Fruit fly (Drosophila melanogaster): ENCODE measurements around the gene CG5888.

CG5888 gene

dm6 chr2L:16448451-16449206 lies at the start of gene CG5888 (continued):
- TF ChIP-seq H2.0 (GFP tag; IDR thresholded peaks at IDR 0.05) (peak; percentile 49; the same call in 1 of the 2 replicates), CG30403 (GFP tag; optimal IDR thresholded peaks at IDR 0.05) (peak; percentile 63), NfI (GFP tag; optimal IDR thresholded peaks at IDR 0.05) (peak; percentile 51), CG12236 (GFP tag; optimal IDR thresholded peaks at IDR 0.05) (no peak), crc (GFP tag; optimal IDR thresholded peaks at IDR 0.05) (no peak), pzg (GFP tag; optimal IDR thresholded peaks at IDR 0.05) (no peak), Sry-β (GFP tag; optimal IDR thresholded peaks at IDR 0.05) (no peak), CG33557 (GFP tag; optimal IDR thresholded peaks at IDR 0.05) (peak; percentile 62), tgo (GFP tag; IDR thresholded peaks at IDR 0.05) (peak; percentile 81), her (GFP tag; optimal IDR thresholded peaks at IDR 0.05) (no peak), CG6654 (GFP tag; optimal IDR thresholded peaks at IDR 0.05) (no peak), CG1233 (GFP tag; optimal IDR thresholded peaks at IDR 0.05) (peak; percentile 10), ERR (GFP tag; optimal IDR thresholded peaks at IDR 0.05) (no peak), so (GFP tag; IDR thresholded peaks at IDR 0.05) (peak; percentile 74; the same call in 2 of the 3 replicates), CG6689 (GFP tag; IDR thresholded peaks at IDR 0.05) (peak; percentile 76), Gug (GFP tag; IDR thresholded peaks at IDR 0.05) (no peak), zf30C (GFP tag; optimal IDR thresholded peaks at IDR 0.05) (no peak), gcm2 (GFP tag; optimal IDR thresholded peaks at IDR 0.05) (no peak), CG18476 (GFP tag; optimal IDR thresholded peaks at IDR 0.05) (no peak), Ravus (GFP tag; IDR thresholded peaks at IDR 0.05) (no peak; the same call in 1 of the 2 replicates), dmrt11E (tag; optimal IDR thresholded peaks at IDR 0.05) (peak; percentile 80), CrebB (tag; optimal IDR thresholded peaks at IDR 0.05) (no peak), CG11093 (GFP tag; IDR thresholded peaks at IDR 0.05) (peak; percentile 60; the same call in 2 of the 3 replicates), salm (tag; optimal IDR thresholded peaks at IDR 0.05) (peak; percentile 51), Deaf1 (tag; optimal IDR thresholded peaks at IDR 0.05) (peak; percentile 49), CG12391 (tag; optimal IDR thresholded peaks at IDR 0.05) (peak; percentile 78), wor (GFP tag; IDR thresholded peaks at IDR 0.05) (peak; percentile 68), CG4360 (GFP tag; IDR thresholded peaks at IDR 0.05) (no peak), bsh (GFP tag; optimal IDR thresholded peaks at IDR 0.05) (peak; percentile 59 to 77), sr (GFP tag; IDR thresholded peaks at IDR 0.05) (no peak), CG31365 (tag; optimal IDR thresholded peaks at IDR 0.05) (no peak), Meics (GFP tag; optimal IDR thresholded peaks at IDR 0.05) (peak; percentile 44), CG18011 (GFP tag; optimal IDR thresholded peaks at IDR 0.05) (no peak), NC2α (GFP tag; optimal IDR thresholded peaks at IDR 0.05) (no peak), BEAF-32 (GFP tag; optimal IDR thresholded peaks at IDR 0.05) (no peak), Oaz (GFP tag; IDR thresholded peaks at IDR 0.05) (0 out of 2 replicates have a peak, but pooled peaks have one; percentile 13), CG17361 (GFP tag; IDR thresholded peaks at IDR 0.05) (peak; percentile 81), slbo (GFP tag; IDR thresholded peaks at IDR 0.05) (peak; percentile 70), CG31441 (GFP tag; IDR thresholded peaks at IDR 0.05) (peak; percentile 53), chm (GFP tag; IDR thresholded peaks at IDR 0.05) (peak; percentile 57; the same call in 1 of the 2 replicates), CG3847 (GFP tag; IDR thresholded peaks at IDR 0.05) (peak; percentile 65), CG30020 (tag; optimal IDR thresholded peaks at IDR 0.05) (peak; percentile 55), ato (GFP tag; IDR thresholded peaks at IDR 0.05; ENCODE audit: partially characterized antibody) (no peak), CG13624 (GFP tag; optimal IDR thresholded peaks at IDR 0.05) (no peak), chinmo (GFP tag; IDR thresholded peaks at IDR 0.05; ENCODE audit: partially characterized antibody) (0 out of 4 replicates have a peak, but pooled peaks have one; percentile 52), tup (GFP tag; optimal IDR thresholded peaks at IDR 0.05) (no peak), CG17612 (GFP tag; IDR thresholded peaks at IDR 0.05) (no peak), Hand (GFP tag; optimal IDR thresholded peaks at IDR 0.05) (peak; percentile 40), amos (GFP tag; IDR thresholded peaks at IDR 0.05; ENCODE audit: partially characterized antibody) (no peak)
